Fruit fly (Drosophila melanogaster): ENCODE measurements around the gene lft.

Gene lft

dm6 chr2L:10408122-10408576 is 43.9 kb downstream of the lft start, which contains the start of the genes Ip259 and RpS27A (continued):
- TF ChIP-seq twi (tag; optimal IDR thresholded peaks at IDR 0.05) (peak; percentile 46), Bdp1 (GFP tag; optimal IDR thresholded peaks at IDR 0.05) (no peak), CG4282 (GFP tag; optimal IDR thresholded peaks at IDR 0.05) (no peak), HLH3B (GFP tag; IDR thresholded peaks at IDR 0.05) (peak; percentile 73; the same call in 1 of the 2 replicates), jing (GFP tag; optimal IDR thresholded peaks at IDR 0.05) (no peak), dati (GFP tag; IDR thresholded peaks at IDR 0.05) (peak; percentile 58), CG3726 (GFP tag; IDR thresholded peaks at IDR 0.05) (no peak), Adf1 (GFP tag; IDR thresholded peaks at IDR 0.05) (peak; percentile 37), onecut (GFP tag; IDR thresholded peaks at IDR 0.05) (peak; percentile 75), CG11696 (GFP tag; IDR thresholded peaks at IDR 0.05) (no peak), gce (GFP tag; IDR thresholded peaks at IDR 0.05) (peak; percentile 83; the same call in 2 of the 3 replicates), tap (tag; optimal IDR thresholded peaks at IDR 0.05) (peak; percentile 66), bowl (GFP tag; IDR thresholded peaks at IDR 0.05) (peak; percentile 69; the same call in 1 of the 2 replicates), Poxn (GFP tag; IDR thresholded peaks at IDR 0.05) (no peak), tup (GFP tag; optimal IDR thresholded peaks at IDR 0.05) (no peak), grn (GFP tag; optimal IDR thresholded peaks at IDR 0.05) (no peak), maf-S (GFP tag; optimal IDR thresholded peaks at IDR 0.05) (peak; percentile 57), sqz (GFP tag; optimal IDR thresholded peaks at IDR 0.05) (no peak), tll (GFP tag; optimal IDR thresholded peaks at IDR 0.05) (no peak), dmrt11E (tag; optimal IDR thresholded peaks at IDR 0.05) (peak; percentile 71), gro (GFP tag; optimal IDR thresholded peaks at IDR 0.05) (peak; percentile 61), Ptx1 (GFP tag; IDR thresholded peaks at IDR 0.05) (peak; percentile 71; the same call in 1 of the 2 replicates), vfl (GFP tag; optimal IDR thresholded peaks at IDR 0.05) (peak; percentile 34), Dad (GFP tag; optimal IDR thresholded peaks at IDR 0.05) (peak; percentile 65), CG12391 (tag; optimal IDR thresholded peaks at IDR 0.05) (peak; percentile 68), CG4707 (GFP tag; optimal IDR thresholded peaks at IDR 0.05) (peak; percentile 79), Hey (tag; optimal IDR thresholded peaks at IDR 0.05) (no peak), CG9817 (tag; optimal IDR thresholded peaks at IDR 0.05) (peak; percentile 70), Oli (tag; optimal IDR thresholded peaks at IDR 0.05) (no peak), CG43689 (GFP tag; IDR thresholded peaks at IDR 0.05) (no peak), bigmax (GFP tag; optimal IDR thresholded peaks at IDR 0.05) (no peak), bsh (GFP tag; optimal IDR thresholded peaks at IDR 0.05) (peak in 1 of 2 experiments; percentile 61), Trl (optimal IDR thresholded peaks at IDR 0.05) (no peak), Trl (GFP tag; optimal IDR thresholded peaks at IDR 0.05) (peak; percentile 78), vvl (GFP tag; IDR thresholded peaks at IDR 0.05) (peak; percentile 87), CG13424 (tag; optimal IDR thresholded peaks at IDR 0.05) (peak; percentile 45), pan (optimal IDR thresholded peaks at IDR 0.05) (no peak), pan (GFP tag; optimal IDR thresholded peaks at IDR 0.05 in 1 of 2, IDR thresholded peaks at IDR 0.05 in 1 of 2) (peak in 1 of 2 experiments; percentile 77), CG16815 (GFP tag; optimal IDR thresholded peaks at IDR 0.05) (peak; percentile 6), CG11093 (GFP tag; IDR thresholded peaks at IDR 0.05) (no peak), al (GFP tag; IDR thresholded peaks at IDR 0.05) (peak; percentile 56), CG10366 (GFP tag; IDR thresholded peaks at IDR 0.05) (no peak; the same call in 1 of the 2 replicates), ems (GFP tag; optimal IDR thresholded peaks at IDR 0.05) (peak; percentile 21), ken (GFP tag; IDR thresholded peaks at IDR 0.05) (peak; percentile 77), D (optimal IDR thresholded peaks at IDR 0.05) (no peak), D (GFP tag; optimal IDR thresholded peaks at IDR 0.05) (peak; percentile 62), Rfx (GFP tag; IDR thresholded peaks at IDR 0.05) (peak; percentile 86; the same call in 1 of the 2 replicates), CG6791 (GFP tag; IDR thresholded peaks at IDR 0.05; ENCODE audit: partially characterized antibody) (no peak), Dip2 (GFP tag; IDR thresholded peaks at IDR 0.05) (no peak), sc (optimal IDR thresholded peaks at IDR 0.05) (no peak), sc (GFP tag; optimal IDR thresholded peaks at IDR 0.05) (peak; percentile 59), chinmo (GFP tag; IDR thresholded peaks at IDR 0.05; ENCODE audit: partially characterized antibody) (no peak), fru (optimal IDR thresholded peaks at IDR 0.05) (no peak)

Measured in whole organism, embryonic.